Worm (Caenorhabditis elegans) whole organism, young adult: ENCODE measurements around the gene bli-6.

Experiments used
- D2030.7 ChIP-seq: fragments of 200-800 bp; sonication (Bioruptor generic); IDR thresholded peaks from 2 replicates; pipeline ENCODE4 v1.3.6; 2022; ENCODE audit warnings: missing genetic modification reagents, missing genetic modification characterization, missing compliant biosample characterization
- F55B11.4 ChIP-seq: sonication (generic microtip); optimal IDR thresholded peaks from 2 replicates; lab custom pipeline; 2016; ENCODE audit warnings: missing compliant biosample characterization, missing genetic modification characterization, borderline replicate concordance; ENCODE audit not compliant: insufficient read depth
- F57A8.1 ChIP-seq: fragments of 200-800 bp; sonication (Bioruptor generic); optimal IDR thresholded peaks from 2 replicates; lab custom pipeline; 2018; ENCODE audit warnings: mild to moderate bottlenecking, missing genetic modification characterization, moderate library complexity, missing compliant biosample characterization
- Y53G8AR.9 ChIP-seq: fragments of 200-800 bp; sonication (Bioruptor generic); conservative IDR thresholded peaks from 2 replicates; pipeline ENCODE4 v1.3.6; 2022; ENCODE audit warnings: missing genetic modification reagents, missing genetic modification characterization, missing compliant biosample characterization
- ZK185.1 ChIP-seq: sonication (generic microtip); optimal IDR thresholded peaks from 2 replicates; lab custom pipeline; 2016; ENCODE audit warnings: mild to moderate bottlenecking, missing genetic modification characterization, missing compliant biosample characterization; ENCODE audit not compliant: poor library complexity, severe bottlenecking
- ama-1 ChIP-seq, 3 experiments: fragments of 150-350 bp in 1 of 3; sonication (generic microtip) in 2 of 3; optimal IDR thresholded peaks; 2 replicates each; lab custom pipeline; 2014 to 2018; ENCODE audit warnings: missing biosample characterization in 2 of 3, missing genetic modification characterization in 2 of 3, missing genetic modification reagents in 2 of 3
- attf-5 ChIP-seq: fragments of 200-800 bp; sonication (Bioruptor generic); optimal IDR thresholded peaks from 2 replicates; lab custom pipeline; 2018; ENCODE audit warnings: mild to moderate bottlenecking, missing genetic modification characterization, missing compliant biosample characterization
- attf-6 ChIP-seq: fragments of 200-800 bp; sonication (Bioruptor generic); IDR thresholded peaks from 2 replicates; pipeline ENCODE4 v1.3.6; 2022; ENCODE audit warnings: missing genetic modification reagents, missing genetic modification characterization, missing compliant biosample characterization
- ceh-40 ChIP-seq: fragments of 200-800 bp; sonication (Bioruptor generic); IDR thresholded peaks from 2 replicates; pipeline ENCODE4 v1.3.6; 2022; ENCODE audit warnings: missing genetic modification characterization, missing compliant biosample characterization
- ekl-4 ChIP-seq: fragments of 200-800 bp; sonication (Bioruptor generic); IDR thresholded peaks from 2 replicates; pipeline ENCODE4 v1.3.6; 2022; ENCODE audit warnings: missing genetic modification reagents, missing genetic modification characterization, missing compliant biosample characterization
- lin-35 ChIP-seq, 3 experiments: fragments of 150-350 bp in 2 of 3; sonication (generic microtip) in 1 of 3; optimal IDR thresholded peaks; 2 replicates each; lab custom pipeline; 2014 to 2018; ENCODE audit warnings: missing biosample characterization in 3 of 3, missing genetic modification characterization in 3 of 3, missing genetic modification reagents in 3 of 3
- snpc-1.1 ChIP-seq: sonication (generic microtip); optimal IDR thresholded peaks from 2 replicates; lab custom pipeline; 2017; ENCODE audit warnings: missing genetic modification characterization, mild to moderate bottlenecking, missing compliant biosample characterization, antibody characterized with exemption, moderate library complexity, missing genotype, missing genetic modification reagents; ENCODE audit not compliant: insufficient read depth
- snpc-4 ChIP-seq, 5 experiments: fragments of 150-350 bp in 1 of 5; sonication (generic microtip) in 4 of 5; optimal IDR thresholded peaks; 2 replicates each; lab custom pipeline; 2014 to 2018; ENCODE audit warnings: missing genetic modification characterization in 5 of 5, missing biosample characterization in 3 of 5, antibody characterized with exemption in 2 of 5, mild to moderate bottlenecking in 2 of 5, missing compliant biosample characterization in 2 of 5, missing genotype in 2 of 5, moderate library complexity in 2 of 5, missing genetic modification reagents in 1 of 5
- unc-130 ChIP-seq: sonication (generic microtip); optimal IDR thresholded peaks from 2 replicates; lab custom pipeline; 2016; ENCODE audit warnings: missing genetic modification reagents, missing genetic modification characterization, missing compliant biosample characterization

- TF ChIP-seq snpc-1.1 (tag; lab: Kevin White, UChicago) (no peak), F57A8.1 (GFP tag; lab: Kevin White, UChicago) (no peak), Y53G8AR.9 (no peak), F55B11.4 (no peak), ceh-40 (no peak), ZK185.1 (tag; lab: Kevin White, UChicago) (no peak), ekl-4 (GFP tag; lab: Robert Waterston, UW) (no peak), ama-1 (optimal IDR thresholded peaks at IDR 0.05; lab: Kevin White, UChicago) (no peak), ama-1 (GFP tag; optimal IDR thresholded peaks at IDR 0.05; lab: Kevin White, UChicago) (no peak), D2030.7 (GFP tag; lab: Robert Waterston, UW) (no peak), snpc-4 (GFP tag; optimal IDR thresholded peaks at IDR 0.05; lab: Kevin White, UChicago) (no peak), snpc-4 (tag; optimal IDR thresholded peaks at IDR 0.05; lab: Kevin White, UChicago) (no peak), unc-130 (no peak), attf-5 (no peak), lin-35 (GFP tag; optimal IDR thresholded peaks at IDR 0.05; lab: Kevin White, UChicago) (no peak), attf-6 (GFP tag; lab: Robert Waterston, UW) (no peak)
Observed at ce11 chrIV:6388550-6388949, 11.7 kb downstream of the bli-6 start.
